Worm (Caenorhabditis elegans) whole organism, early embryonic: ENCODE data around the gene srg-33.

Experiments
- B0310.2 ChIP-seq: sonication (generic microtip); optimal IDR thresholded peaks from 2 replicates; lab custom pipeline; 2016; ENCODE audit warnings: mild to moderate bottlenecking, missing genetic modification characterization, missing compliant biosample characterization
- F13C5.2 ChIP-seq: sonication (generic microtip); optimal IDR thresholded peaks from 2 replicates; lab custom pipeline; 2017; ENCODE audit warnings: mild to moderate bottlenecking, missing genetic modification characterization, inconsistent platforms, missing compliant biosample characterization
- aly-1 ChIP-seq: sonication (generic microtip); optimal IDR thresholded peaks from 2 replicates; lab custom pipeline; 2016; ENCODE audit warnings: missing genetic modification characterization, missing compliant biosample characterization
- ama-1 ChIP-seq: fragments of 150-350 bp; optimal IDR thresholded peaks from 2 replicates; lab custom pipeline; 2014
- ceh-13 ChIP-seq: fragments of 200-800 bp; sonication (Bioruptor generic); optimal IDR thresholded peaks from 2 replicates; lab custom pipeline; 2018; ENCODE audit warnings: mild to moderate bottlenecking, missing genetic modification characterization, missing compliant biosample characterization
- ceh-36 ChIP-seq: sonication (generic microtip); optimal IDR thresholded peaks from 2 replicates; lab custom pipeline; 2016; ENCODE audit warnings: missing genetic modification characterization, inconsistent platforms, missing compliant biosample characterization
- ets-7 ChIP-seq: sonication (generic microtip); optimal IDR thresholded peaks from 2 replicates; lab custom pipeline; 2016; ENCODE audit warnings: missing genotype, missing genetic modification characterization, missing compliant biosample characterization
- flt-1 ChIP-seq: fragments of 200-800 bp; sonication (Bioruptor generic); IDR thresholded peaks from 2 replicates; pipeline ENCODE4 v1.3.6; 2022; ENCODE audit warnings: missing genetic modification characterization, missing compliant biosample characterization
- hmbx-1 ChIP-seq: sonication (generic microtip); optimal IDR thresholded peaks from 2 replicates; lab custom pipeline; 2016; ENCODE audit warnings: mild to moderate bottlenecking, missing genetic modification characterization, missing compliant biosample characterization
- hmg-4 ChIP-seq: fragments of 200-800 bp; sonication (Bioruptor generic); optimal IDR thresholded peaks from 2 replicates; lab custom pipeline; 2018; ENCODE audit warnings: mild to moderate bottlenecking, missing genetic modification characterization, missing compliant biosample characterization
- hnd-1 ChIP-seq: sonication (generic microtip); optimal IDR thresholded peaks from 2 replicates; lab custom pipeline; 2016; ENCODE audit warnings: missing genetic modification characterization, missing compliant biosample characterization
- pes-1 ChIP-seq: fragments of 200-800 bp; sonication (Bioruptor generic); IDR thresholded peaks from 2 replicates; pipeline ENCODE4 v1.3.6; 2022; ENCODE audit warnings: missing genetic modification reagents, missing genetic modification characterization, missing compliant biosample characterization
- scrt-1 ChIP-seq: fragments of 200-800 bp; sonication (Bioruptor generic); IDR thresholded peaks from 2 replicates; pipeline ENCODE4 v1.3.6; 2022; ENCODE audit warnings: missing genetic modification characterization, missing compliant biosample characterization
- sea-1 ChIP-seq: fragments of 200-800 bp; sonication (Bioruptor generic); conservative IDR thresholded peaks from 2 replicates; pipeline ENCODE4 v1.3.6; 2022; ENCODE audit warnings: missing genetic modification characterization, missing compliant biosample characterization
- tbx-11 ChIP-seq: fragments of 200-800 bp; sonication (Bioruptor generic); IDR thresholded peaks from 2 replicates; pipeline ENCODE4 v1.3.6; 2022; ENCODE audit warnings: missing genetic modification characterization, missing compliant biosample characterization
- tbx-37 ChIP-seq: fragments of 200-800 bp; sonication (Bioruptor generic); conservative IDR thresholded peaks from 2 replicates; pipeline ENCODE4 v1.3.6; 2022; ENCODE audit warnings: missing genetic modification reagents, missing genetic modification characterization, missing compliant biosample characterization
- tra-4 ChIP-seq: sonication (generic microtip); optimal IDR thresholded peaks from 2 replicates; lab custom pipeline; 2017; ENCODE audit warnings: missing genetic modification characterization, missing compliant biosample characterization

The srg-33 gene

DNA sequence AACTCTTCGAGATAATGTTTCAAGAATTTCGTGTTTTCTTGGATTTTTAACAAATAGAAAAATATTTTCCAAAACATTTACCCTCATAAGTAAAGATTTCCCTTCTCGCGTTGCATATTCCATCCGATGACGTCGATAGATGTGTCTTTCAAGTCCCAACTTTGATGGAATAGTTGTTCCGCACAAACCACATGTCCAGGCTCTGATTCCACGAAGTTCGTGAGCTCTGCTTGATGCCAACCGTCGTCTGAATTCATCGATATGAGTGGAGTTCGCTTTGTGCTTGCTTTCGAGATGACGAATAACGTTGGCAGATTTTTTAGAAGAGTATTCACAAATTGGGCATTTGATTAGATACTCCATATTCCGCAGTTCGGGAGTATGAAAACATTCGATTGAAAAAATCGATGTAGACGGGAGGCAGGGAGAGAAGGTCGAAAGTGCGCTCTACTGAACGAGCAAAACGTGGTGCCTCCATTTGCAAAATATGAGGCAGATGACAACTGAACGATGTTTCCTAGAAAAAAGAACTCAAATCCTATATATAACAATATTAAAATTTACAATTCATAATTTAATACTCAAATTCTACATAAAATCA is 9.2 kb downstream of the srg-33 start, which contains the start of gene W02D7.6:
W02D7.6 (minus strand) TSS at position 573 of the 601 bp plus-strand sequence.
- TF ChIP-seq tra-4 (tag; lab: Kevin White, UChicago) (no peak), hmg-4 (GFP tag; lab: Kevin White, UChicago) (no peak), F13C5.2 (tag; lab: Kevin White, UChicago) (no peak), flt-1 (GFP tag; lab: Robert Waterston, UW) (no peak), hmbx-1 (tag; lab: Kevin White, UChicago) (no peak), hnd-1 (tag; lab: Kevin White, UChicago) (no peak), scrt-1 (GFP tag; lab: Robert Waterston, UW) (no peak), ceh-36 (tag; lab: Kevin White, UChicago) (no peak), ceh-13 (GFP tag; lab: Kevin White, UChicago) (no peak), pes-1 (GFP tag; lab: Robert Waterston, UW) (no peak), tbx-37 (GFP tag; lab: Robert Waterston, UW) (no peak), tbx-11 (GFP tag; lab: Robert Waterston, UW) (no peak), aly-1 (tag; lab: Kevin White, UChicago) (no peak), B0310.2 (tag; lab: Kevin White, UChicago) (no peak), ama-1 (lab: Kevin White, UChicago) (no peak), sea-1 (GFP tag; lab: Robert Waterston, UW) (no peak), ets-7 (tag; lab: Kevin White, UChicago) (no peak)

DNA sequence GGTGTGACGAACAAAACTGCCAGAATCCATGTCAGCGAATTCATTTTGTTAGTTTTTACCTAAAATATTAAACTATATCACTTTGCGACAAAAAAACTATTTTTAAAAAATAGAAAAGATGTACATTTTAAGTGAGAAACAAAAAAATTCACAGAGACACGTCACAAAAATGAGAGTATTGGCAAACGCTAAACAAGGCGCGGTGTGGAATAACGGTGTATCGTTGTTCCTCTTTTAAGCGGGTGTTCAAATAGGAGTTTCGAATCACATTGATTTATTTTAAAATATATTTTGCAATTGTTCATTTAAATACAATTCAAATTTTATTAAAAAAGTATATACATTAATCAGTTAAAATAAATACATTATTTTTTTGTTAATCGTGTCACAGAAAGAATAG is 10.7 kb downstream of the srg-33 start, which contains the start of gene sel-9:
sel-9 (minus strand) TSS at position 59 of the 400 bp plus-strand sequence.
- no peak for TF ChIP-seq aly-1 (tag; lab: Kevin White, UChicago)
- no peak for TF ChIP-seq tra-4 (tag; lab: Kevin White, UChicago)
- no peak for TF ChIP-seq F13C5.2 (tag; lab: Kevin White, UChicago)
- TF ChIP-seq tbx-11 (GFP tag; lab: Robert Waterston, UW), result no peak
- TF ChIP-seq ceh-13 (GFP tag; lab: Kevin White, UChicago), result no peak
- TF ChIP-seq hmbx-1 (tag; lab: Kevin White, UChicago), result no peak
- no peak for TF ChIP-seq sea-1 (GFP tag; lab: Robert Waterston, UW)

DNA sequence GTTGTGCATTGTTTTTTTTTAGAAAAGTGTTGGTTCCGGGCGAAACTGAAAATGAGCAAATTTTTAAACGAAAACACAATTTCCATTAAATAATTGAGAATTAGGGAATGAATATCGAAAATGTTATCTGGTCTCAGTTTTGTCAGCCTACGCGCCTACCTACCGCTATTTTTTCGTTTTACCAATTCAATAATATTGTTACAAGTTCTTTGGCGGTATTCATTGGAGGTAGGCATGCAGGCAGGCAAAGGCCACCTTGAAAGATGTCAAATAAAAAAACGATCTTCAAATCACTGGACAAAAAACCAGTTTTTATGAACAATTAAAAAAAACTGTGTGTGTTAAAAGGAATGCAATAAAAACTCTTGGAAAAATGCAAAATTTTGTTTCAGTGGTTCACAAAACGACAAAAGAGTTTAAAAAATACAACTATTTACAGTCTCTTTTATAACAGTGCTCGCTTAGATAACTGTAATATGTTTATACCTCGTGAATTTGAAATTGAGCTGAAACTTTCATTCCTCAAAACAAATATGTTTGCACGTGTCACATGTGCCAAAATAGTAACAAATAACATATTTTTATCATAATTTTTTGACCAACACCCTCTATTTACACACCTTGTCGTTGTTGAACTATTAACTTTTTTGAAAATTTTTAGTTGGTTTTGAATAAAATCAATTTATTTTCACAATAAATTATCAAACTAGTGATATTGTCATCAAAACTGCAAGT is 12.8 kb downstream of the srg-33 start, which contains the start of gene W02D7.11:
W02D7.11 (minus strand) TSS at position 51 of the 735 bp plus-strand sequence.
- no peak for TF ChIP-seq aly-1 (tag; lab: Kevin White, UChicago)
- no peak for TF ChIP-seq ceh-13 (GFP tag; lab: Kevin White, UChicago)
- no peak for TF ChIP-seq F13C5.2 (tag; lab: Kevin White, UChicago)
- no peak for TF ChIP-seq B0310.2 (tag; lab: Kevin White, UChicago)
- TF ChIP-seq tra-4 (tag; lab: Kevin White, UChicago), result no peak
- no peak for TF ChIP-seq pes-1 (GFP tag; lab: Robert Waterston, UW)
- no peak for TF ChIP-seq hnd-1 (tag; lab: Kevin White, UChicago)
- TF ChIP-seq tbx-11 (GFP tag; lab: Robert Waterston, UW), result no peak
- TF ChIP-seq hmbx-1 (tag; lab: Kevin White, UChicago), result no peak
- no peak for TF ChIP-seq tbx-37 (GFP tag; lab: Robert Waterston, UW)
- TF ChIP-seq ceh-36 (tag; lab: Kevin White, UChicago), result no peak
- no peak for TF ChIP-seq flt-1 (GFP tag; lab: Robert Waterston, UW)
- no peak for TF ChIP-seq ets-7 (tag; lab: Kevin White, UChicago)
- TF ChIP-seq scrt-1 (GFP tag; lab: Robert Waterston, UW), result no peak

DNA sequence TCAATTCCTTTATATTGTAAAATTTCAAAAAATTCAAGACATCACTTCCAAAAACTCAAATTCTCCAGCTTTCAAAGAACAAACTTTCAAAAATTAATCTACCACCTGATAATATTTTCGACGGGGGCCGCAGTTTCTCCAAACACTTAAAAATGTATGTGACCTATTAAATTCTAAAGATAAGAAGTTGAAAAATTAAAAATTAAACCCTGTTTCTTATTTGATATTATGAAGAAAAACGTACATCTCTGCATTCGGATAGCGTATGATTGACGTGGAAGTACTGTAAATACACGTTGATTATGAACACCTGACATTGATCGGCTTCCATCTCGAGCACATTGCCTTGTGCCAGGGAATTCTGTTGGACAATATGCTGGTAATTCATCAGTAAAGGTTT is 14.1 kb downstream of the srg-33 start:
- TF ChIP-seq F13C5.2 (tag; lab: Kevin White, UChicago) (no peak), B0310.2 (tag; lab: Kevin White, UChicago) (no peak), flt-1 (GFP tag; lab: Robert Waterston, UW) (no peak), tra-4 (tag; lab: Kevin White, UChicago) (no peak), pes-1 (GFP tag; lab: Robert Waterston, UW) (no peak), aly-1 (tag; lab: Kevin White, UChicago) (no peak), tbx-37 (GFP tag; lab: Robert Waterston, UW) (no peak), tbx-11 (GFP tag; lab: Robert Waterston, UW) (no peak), hnd-1 (tag; lab: Kevin White, UChicago) (no peak), ceh-36 (tag; lab: Kevin White, UChicago) (no peak), ama-1 (lab: Kevin White, UChicago) (no peak), hmbx-1 (tag; lab: Kevin White, UChicago) (no peak), ets-7 (tag; lab: Kevin White, UChicago) (no peak), ceh-13 (GFP tag; lab: Kevin White, UChicago) (no peak), scrt-1 (GFP tag; lab: Robert Waterston, UW) (no peak), sea-1 (GFP tag; lab: Robert Waterston, UW) (no peak), hmg-4 (GFP tag; lab: Kevin White, UChicago) (no peak)

DNA sequence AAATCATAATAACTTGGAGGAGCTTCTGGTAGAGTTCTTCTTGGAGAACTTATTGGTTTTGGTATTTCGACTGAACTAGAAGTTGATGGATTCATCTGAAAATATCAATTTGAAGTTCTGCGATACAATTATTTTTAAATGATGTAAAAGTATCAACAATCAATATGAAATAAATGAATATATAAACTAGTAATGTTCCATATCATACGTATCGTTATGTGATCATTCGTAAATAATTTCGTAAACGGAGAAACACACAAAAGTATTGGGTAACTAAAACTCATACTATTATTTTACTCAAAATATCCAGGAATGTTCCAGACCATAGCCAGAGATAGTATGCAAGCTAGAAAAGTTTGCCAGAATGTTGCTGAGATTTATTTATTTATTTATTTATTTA is 14.5 kb downstream of the srg-33 start, which contains the start of gene W02D7.8:
W02D7.8 (minus strand) TSS at position 101 of the 400 bp plus-strand sequence.
- TF ChIP-seq B0310.2 (tag; lab: Kevin White, UChicago), result no peak
- no peak for TF ChIP-seq flt-1 (GFP tag; lab: Robert Waterston, UW)
- no peak for TF ChIP-seq tbx-37 (GFP tag; lab: Robert Waterston, UW)
- TF ChIP-seq ets-7 (tag; lab: Kevin White, UChicago), result no peak
- no peak for TF ChIP-seq tbx-11 (GFP tag; lab: Robert Waterston, UW)
- no peak for TF ChIP-seq hmg-4 (GFP tag; lab: Kevin White, UChicago)
- no peak for TF ChIP-seq hmbx-1 (tag; lab: Kevin White, UChicago)
- TF ChIP-seq aly-1 (tag; lab: Kevin White, UChicago), result no peak
- no peak for TF ChIP-seq tra-4 (tag; lab: Kevin White, UChicago)
- no peak for TF ChIP-seq pes-1 (GFP tag; lab: Robert Waterston, UW)
